Worm (Caenorhabditis elegans): Measurements from ENCODE around the gene C25G6.1.

Gene C25G6.1

DNA sequence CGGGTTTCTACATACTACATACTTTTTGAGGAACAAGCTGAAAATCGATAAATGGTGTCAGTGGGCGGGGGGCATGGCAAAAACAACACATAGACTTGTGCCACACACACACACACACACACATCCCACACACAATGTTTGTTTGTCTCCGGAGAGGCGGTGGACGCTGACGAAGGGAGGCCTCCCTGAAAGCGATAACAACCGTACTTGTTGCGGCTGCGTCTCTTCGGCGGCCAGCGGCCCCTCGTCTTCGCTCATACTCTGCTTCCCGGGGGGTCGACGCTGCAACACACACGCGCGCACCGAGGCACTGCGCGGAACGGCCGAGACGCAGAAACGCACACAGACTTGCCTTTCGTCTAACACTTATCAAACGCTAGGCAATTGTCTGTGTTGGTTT, 49.0 kb downstream of the C25G6.1 start (continued):
- TF ChIP-seq sptf-2 (GFP tag; optimal IDR thresholded peaks at IDR 0.05) (no peak), cebp-1 (GFP tag; IDR thresholded peaks at IDR 0.05) (peak; percentile 42; the same call in 1 of the 2 replicates), cebp-1 (tag; optimal IDR thresholded peaks at IDR 0.05) (peak; percentile 80), madf-3 (GFP tag; IDR thresholded peaks at IDR 0.05) (no peak), ztf-26 (tag; optimal IDR thresholded peaks at IDR 0.05) (peak; percentile 13), pbrm-1 (GFP tag; IDR thresholded peaks at IDR 0.05) (0 out of 2 replicates have a peak, but pooled peaks have one; percentile 10), madf-8 (GFP tag; conservative IDR thresholded peaks at IDR 0.05) (no peak), F23B12.7 (tag; optimal IDR thresholded peaks at IDR 0.05; ENCODE audit: insufficient read depth) (peak; percentile 21), efl-1 (GFP tag; optimal IDR thresholded peaks at IDR 0.05) (no peak), repo-1 (tag; optimal IDR thresholded peaks at IDR 0.05) (no peak), attf-3 (GFP tag; conservative IDR thresholded peaks at IDR 0.05) (no peak), hrde-1 (tag; optimal IDR thresholded peaks at IDR 0.05; ENCODE audit: borderline replicate concordance) (no peak), somi-1 (GFP tag; optimal IDR thresholded peaks at IDR 0.05) (no peak), die-1 (tag; optimal IDR thresholded peaks at IDR 0.05) (peak; percentile 17), attf-6 (GFP tag; IDR thresholded peaks at IDR 0.05) (no peak), bed-1 (GFP tag; IDR thresholded peaks at IDR 0.05) (no peak), zim-3 (tag; optimal IDR thresholded peaks at IDR 0.05) (no peak), Y53G8AR.9 (GFP tag; conservative IDR thresholded peaks at IDR 0.05) (no peak), B0336.3 (GFP tag; IDR thresholded peaks at IDR 0.05) (peak; percentile 88), ceh-27 (GFP tag; optimal IDR thresholded peaks at IDR 0.05) (peak; percentile 58), tbx-9 (tag; optimal IDR thresholded peaks at IDR 0.05; ENCODE audit: borderline replicate concordance) (no peak), D2030.7 (GFP tag; IDR thresholded peaks at IDR 0.05) (0 out of 2 replicates have a peak, but pooled peaks have one; percentile 10), ceh-100 (GFP tag; IDR thresholded peaks at IDR 0.05) (no peak), lin-54 (GFP tag; optimal IDR thresholded peaks at IDR 0.05) (peak; percentile 29), akir-1 (GFP tag; optimal IDR thresholded peaks at IDR 0.05) (no peak), ztf-3 (GFP tag; optimal IDR thresholded peaks at IDR 0.05) (no peak), aptf-3 (GFP tag; IDR thresholded peaks at IDR 0.05) (no peak), rcor-1 (GFP tag; IDR thresholded peaks at IDR 0.05) (0 out of 2 replicates have a peak, but pooled peaks have one; percentile 38), nhr-27 (tag; optimal IDR thresholded peaks at IDR 0.05) (no peak), mel-28 (tag; optimal IDR thresholded peaks at IDR 0.05; ENCODE audit: borderline replicate concordance) (peak; percentile 12), ekl-4 (GFP tag; IDR thresholded peaks at IDR 0.05) (no peak), F10E7.11 (tag; optimal IDR thresholded peaks at IDR 0.05) (no peak), F57A8.1 (GFP tag; optimal IDR thresholded peaks at IDR 0.05) (peak; percentile 48), zfh-2 (GFP tag; conservative IDR thresholded peaks at IDR 0.05) (peak; percentile 99), F49E8.2 (tag; optimal IDR thresholded peaks at IDR 0.05; ENCODE audit: insufficient read depth) (no peak), snpc-3.4 (tag; optimal IDR thresholded peaks at IDR 0.05) (no peak), atf-7 (tag; optimal IDR thresholded peaks at IDR 0.05) (peak; percentile 30), ztf-25 (GFP tag; IDR thresholded peaks at IDR 0.05) (no peak), nhr-80 (tag; optimal IDR thresholded peaks at IDR 0.05) (peak; percentile 85), lsl-1 (GFP tag; optimal IDR thresholded peaks at IDR 0.05) (no peak), rec-8 (tag; optimal IDR thresholded peaks at IDR 0.05) (no peak), egrh-3 (GFP tag; IDR thresholded peaks at IDR 0.05) (peak; percentile 94), nhr-120 (GFP tag; IDR thresholded peaks at IDR 0.05) (no peak), sdz-38 (tag; optimal IDR thresholded peaks at IDR 0.05) (no peak), mxl-1 (tag; optimal IDR thresholded peaks at IDR 0.05) (no peak), T26A5.8 (tag; optimal IDR thresholded peaks at IDR 0.05) (no peak), bed-2 (GFP tag; IDR thresholded peaks at IDR 0.05) (no peak), snpc-4 (GFP tag; optimal IDR thresholded peaks at IDR 0.05) (no peak), snpc-4 (tag; optimal IDR thresholded peaks at IDR 0.05) (peak in 2 of 4 experiments; percentile 37 to 50)

All from whole organism, young adult.